Worm (Caenorhabditis elegans): Measurements from ENCODE around the gene mrps-25.

mrps-25 gene

DNA sequence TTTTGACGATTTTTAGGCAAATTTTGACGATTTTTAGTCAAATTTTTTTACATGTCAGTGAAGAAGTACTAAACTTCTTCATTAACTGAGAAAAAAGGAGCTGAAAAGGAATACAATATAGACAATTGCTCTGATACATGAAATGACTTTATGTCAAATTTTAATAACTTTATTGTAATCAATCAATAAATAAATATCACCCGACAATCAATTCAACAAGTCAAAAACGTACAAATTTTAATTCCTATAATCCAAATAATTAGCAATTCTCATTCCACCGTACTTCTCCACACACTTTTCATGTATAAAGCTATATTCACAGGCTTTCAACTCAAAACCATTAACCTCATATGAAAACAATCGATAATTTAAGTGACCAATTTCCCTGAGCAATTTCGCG, 18.2 kb upstream of the mrps-25 start:
- TF ChIP-seq mbf-1 (tag; optimal IDR thresholded peaks at IDR 0.05) (no peak), nhr-25 (tag; optimal IDR thresholded peaks at IDR 0.05) (no peak), nhr-11 (tag; optimal IDR thresholded peaks at IDR 0.05) (no peak), lin-39 (tag; optimal IDR thresholded peaks at IDR 0.05) (no peak), aly-2 (tag; optimal IDR thresholded peaks at IDR 0.05) (no peak), fos-1 (tag; optimal IDR thresholded peaks at IDR 0.05) (no peak), blmp-1 (tag; optimal IDR thresholded peaks at IDR 0.05; ENCODE audit: insufficient read depth) (no peak), ama-1 (optimal IDR thresholded peaks at IDR 0.05) (no peak), elt-1 (tag; optimal IDR thresholded peaks at IDR 0.05) (no peak), egl-27 (tag; optimal IDR thresholded peaks at IDR 0.05) (no peak)

DNA sequence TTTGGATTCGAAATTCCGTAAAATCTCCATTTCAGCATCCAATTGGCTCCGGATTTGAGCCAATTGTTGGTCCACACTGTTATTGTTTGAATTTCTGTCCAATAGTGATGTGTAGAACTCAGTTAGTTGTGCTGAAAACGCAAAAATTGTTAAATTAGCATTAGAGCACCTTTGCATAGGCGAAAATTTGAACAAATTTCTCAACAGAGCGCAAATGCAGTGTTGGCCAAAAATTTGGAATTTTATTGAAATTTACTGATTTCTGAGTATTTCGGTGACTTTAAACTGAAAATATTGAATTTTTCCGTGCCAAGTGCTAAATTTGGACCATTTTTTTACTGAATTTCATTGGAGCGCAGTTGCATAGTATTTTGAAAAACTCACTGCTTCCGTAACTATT, 16.2 kb upstream of the mrps-25 start:
- TF ChIP-seq F13H6.1 (tag; optimal IDR thresholded peaks at IDR 0.05) (no peak), ama-1 (optimal IDR thresholded peaks at IDR 0.05) (no peak), crh-2 (tag; optimal IDR thresholded peaks at IDR 0.05) (no peak), egl-27 (tag; optimal IDR thresholded peaks at IDR 0.05) (no peak), C34F6.9 (tag; optimal IDR thresholded peaks at IDR 0.05) (no peak), ceh-16 (tag; optimal IDR thresholded peaks at IDR 0.05) (no peak), sma-3 (GFP tag; optimal IDR thresholded peaks at IDR 0.05) (no peak), ceh-82 (tag; optimal IDR thresholded peaks at IDR 0.05) (no peak), nhr-6 (tag; optimal IDR thresholded peaks at IDR 0.05) (no peak), unc-55 (GFP tag; optimal IDR thresholded peaks at IDR 0.05) (no peak), nhr-237 (tag; optimal IDR thresholded peaks at IDR 0.05) (no peak), snpc-4 (tag; optimal IDR thresholded peaks at IDR 0.05) (no peak), nhr-21 (tag; optimal IDR thresholded peaks at IDR 0.05) (no peak), elt-1 (tag; optimal IDR thresholded peaks at IDR 0.05) (no peak), unc-39 (tag; optimal IDR thresholded peaks at IDR 0.05) (no peak), lin-39 (tag; optimal IDR thresholded peaks at IDR 0.05) (no peak), nhr-12 (tag; optimal IDR thresholded peaks at IDR 0.05) (no peak)

- TF ChIP-seq ztf-4 (tag; optimal IDR thresholded peaks at IDR 0.05) (no peak), nhr-21 (tag; optimal IDR thresholded peaks at IDR 0.05) (no peak), ama-1 (optimal IDR thresholded peaks at IDR 0.05) (no peak), dmd-4 (tag; optimal IDR thresholded peaks at IDR 0.05) (no peak), nhr-6 (tag; optimal IDR thresholded peaks at IDR 0.05) (no peak)
Observed at ce11 chrIV:1044287-1044686, 12.4 kb upstream of the mrps-25 start, which contains the start of gene Y55F3AM.11. TSS of gene Y55F3AM.11 (minus strand) at chrIV:1044387.

DNA sequence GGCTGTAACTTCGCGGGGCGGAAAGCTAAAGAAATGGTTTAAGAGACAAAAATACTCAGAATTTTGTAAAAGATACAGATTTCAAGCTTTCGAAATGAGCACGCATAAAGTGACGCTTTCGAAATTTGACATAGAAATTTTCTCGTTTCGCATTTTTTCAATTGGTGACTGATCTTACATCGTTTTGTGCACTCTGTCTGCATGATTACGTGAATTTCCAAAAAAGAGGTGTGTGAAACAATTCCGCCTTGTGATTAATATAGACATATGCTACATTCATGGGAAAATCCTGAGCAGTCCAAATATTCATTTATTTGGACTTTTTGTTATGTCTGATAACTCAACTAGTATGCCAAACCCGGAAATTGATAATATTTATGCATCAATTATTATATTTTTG, 11.0 kb upstream of the mrps-25 start, which contains the start of gene srx-12:
Gene srx-12 (plus strand): TSS at position 301 of the 400 bp plus-strand sequence.
- TF ChIP-seq sma-3 (GFP tag; optimal IDR thresholded peaks at IDR 0.05) (no peak), C34F6.9 (tag; optimal IDR thresholded peaks at IDR 0.05) (no peak), ceh-16 (tag; optimal IDR thresholded peaks at IDR 0.05) (no peak), sem-4 (tag; optimal IDR thresholded peaks at IDR 0.05) (no peak), nhr-23 (tag; optimal IDR thresholded peaks at IDR 0.05) (no peak), unc-39 (tag; optimal IDR thresholded peaks at IDR 0.05) (no peak), sma-9 (GFP tag; optimal IDR thresholded peaks at IDR 0.05) (no peak), sma-9 (tag; optimal IDR thresholded peaks at IDR 0.05) (no peak), nhr-6 (tag; optimal IDR thresholded peaks at IDR 0.05) (no peak), blmp-1 (tag; optimal IDR thresholded peaks at IDR 0.05; ENCODE audit: insufficient read depth) (no peak), unc-62 (GFP tag; optimal IDR thresholded peaks at IDR 0.05) (no peak), lin-11 (tag; optimal IDR thresholded peaks at IDR 0.05) (no peak), peb-1 (tag; optimal IDR thresholded peaks at IDR 0.05) (no peak), nhr-10 (tag; optimal IDR thresholded peaks at IDR 0.05) (no peak), fos-1 (tag; optimal IDR thresholded peaks at IDR 0.05) (no peak), dmd-4 (tag; optimal IDR thresholded peaks at IDR 0.05) (no peak), egl-27 (tag; optimal IDR thresholded peaks at IDR 0.05) (no peak), ztf-11 (tag; optimal IDR thresholded peaks at IDR 0.05) (no peak), lin-13 (GFP tag; optimal IDR thresholded peaks at IDR 0.05) (no peak), Y55F3AM.14 (GFP tag; optimal IDR thresholded peaks at IDR 0.05) (no peak)

- no peak for TF ChIP-seq lin-39 (tag; optimal IDR thresholded peaks at IDR 0.05)
- no peak for TF ChIP-seq mab-5 (tag; optimal IDR thresholded peaks at IDR 0.05)
- no peak for TF ChIP-seq nhr-21 (tag; optimal IDR thresholded peaks at IDR 0.05)
- TF ChIP-seq peb-1 (tag; optimal IDR thresholded peaks at IDR 0.05) = no peak
- TF ChIP-seq nhr-25 (tag; optimal IDR thresholded peaks at IDR 0.05) = no peak
- no peak for TF ChIP-seq C34F6.9 (tag; optimal IDR thresholded peaks at IDR 0.05)
- TF ChIP-seq snpc-4 (tag; optimal IDR thresholded peaks at IDR 0.05) = no peak
- TF ChIP-seq sem-4 (tag; optimal IDR thresholded peaks at IDR 0.05) = no peak
- TF ChIP-seq lin-13 (GFP tag; optimal IDR thresholded peaks at IDR 0.05) = no peak
- TF ChIP-seq ceh-16 (tag; optimal IDR thresholded peaks at IDR 0.05) = no peak
- TF ChIP-seq aly-2 (tag; optimal IDR thresholded peaks at IDR 0.05) = no peak
- TF ChIP-seq gmeb-1 (tag; optimal IDR thresholded peaks at IDR 0.05) = no peak
Observed at ce11 chrIV:1046996-1047395, 9.7 kb upstream of the mrps-25 start.

All from whole organism, L2 larva.